Fruit fly (Drosophila melanogaster) whole organism, prepupa: ENCODE measurements around the gene CG43922.

Source experiments
- CG10669 ChIP-seq: fragments of 200-800 bp; sonication (Bioruptor generic); optimal IDR thresholded peaks from 3 replicates; lab custom pipeline; 2018; ENCODE audit warnings: missing biosample characterization, mild to moderate bottlenecking, missing genetic modification characterization, moderate library complexity
- CG11294 ChIP-seq: fragments of 200-800 bp; sonication (Bioruptor generic); IDR thresholded peaks from 2 replicates; pipeline ENCODE4 v1.3.6; 2022; ENCODE audit warnings: missing biosample characterization, missing genetic modification characterization
- CG11762 ChIP-seq: fragments of 200-800 bp; sonication (Bioruptor generic); optimal IDR thresholded peaks from 3 replicates; lab custom pipeline; 2016; ENCODE audit warnings: missing biosample characterization, missing genetic modification characterization; ENCODE audit not compliant: insufficient read depth
- CG1621 ChIP-seq: fragments of 200-800 bp; sonication (Bioruptor generic); optimal IDR thresholded peaks from 3 replicates; lab custom pipeline; 2018; ENCODE audit warnings: missing biosample characterization, mild to moderate bottlenecking, missing genetic modification characterization
- CG16779 ChIP-seq: fragments of 200-800 bp; sonication (Bioruptor generic); optimal IDR thresholded peaks from 3 replicates; lab custom pipeline; 2017; ENCODE audit warnings: missing biosample characterization, mild to moderate bottlenecking, missing genetic modification characterization
- CG3032 ChIP-seq: fragments of 200-800 bp; optimal IDR thresholded peaks from 2 replicates; lab custom pipeline; 2019; ENCODE audit warnings: missing biosample characterization, mild to moderate bottlenecking, missing genetic modification characterization, moderate library complexity
- CG8119 ChIP-seq: fragments of 200-800 bp; sonication (Bioruptor generic); IDR thresholded peaks from 3 replicates; pipeline ENCODE4 v1.3.6; 2022; ENCODE audit warnings: missing biosample characterization, missing genetic modification characterization
- Eip75B ChIP-seq: fragments of 200-800 bp; sonication (Bioruptor generic); optimal IDR thresholded peaks from 3 replicates; lab custom pipeline; 2016; ENCODE audit warnings: missing biosample characterization, missing genetic modification characterization
- Eip78C ChIP-seq: fragments of 200-800 bp; sonication (Bioruptor generic); peaks from one replicate; lab custom pipeline; 2016; ENCODE audit warnings: missing biosample characterization, missing genetic modification characterization
- Hr38 ChIP-seq: sonication (Bioruptor generic); optimal IDR thresholded peaks from 2 replicates; lab custom pipeline; 2016; ENCODE audit warnings: missing biosample characterization, missing genetic modification characterization
- Lpt ChIP-seq: fragments of 200-800 bp; sonication (Bioruptor generic); optimal IDR thresholded peaks from 3 replicates; lab custom pipeline; 2016; ENCODE audit warnings: missing biosample characterization, missing genetic modification characterization
- OdsH ChIP-seq: fragments of 200-800 bp; sonication (Bioruptor generic); optimal IDR thresholded peaks from 3 replicates; lab custom pipeline; 2016; ENCODE audit warnings: missing biosample characterization, missing genetic modification characterization
- Sox102F ChIP-seq: fragments of 200-800 bp; sonication (Bioruptor generic); optimal IDR thresholded peaks from 2 replicates; lab custom pipeline; 2016; ENCODE audit warnings: missing biosample characterization, mild to moderate bottlenecking, missing genetic modification characterization
- acj6 ChIP-seq: fragments of 200-800 bp; sonication (Bioruptor generic); optimal IDR thresholded peaks from 3 replicates; lab custom pipeline; 2016; ENCODE audit warnings: missing biosample characterization, missing genetic modification characterization
- cyc ChIP-seq: fragments of 200-800 bp; sonication (Bioruptor generic); optimal IDR thresholded peaks from 3 replicates; lab custom pipeline; 2016; ENCODE audit warnings: missing biosample characterization, missing genetic modification characterization
- dsx ChIP-seq: fragments of 200-800 bp; optimal IDR thresholded peaks from 3 replicates; lab custom pipeline; 2019; ENCODE audit warnings: missing biosample characterization, mild to moderate bottlenecking, missing genetic modification characterization, moderate library complexity; ENCODE audit not compliant: poor library complexity, severe bottlenecking
- eg ChIP-seq: fragments of 200-800 bp; sonication (Bioruptor generic); IDR thresholded peaks from 3 replicates; pipeline ENCODE4 v1.3.6; 2022; ENCODE audit warnings: missing biosample characterization, missing genetic modification characterization
- ss ChIP-seq, 2 experiments: fragments of 200-800 bp; sonication (Bioruptor generic); optimal IDR thresholded peaks; 2 replicates in 1 of 2; 3 replicates in 1 of 2; lab custom pipeline; 2017 to 2018; ENCODE audit warnings: mild to moderate bottlenecking in 2 of 2, missing biosample characterization in 2 of 2, missing genetic modification characterization in 2 of 2, moderate library complexity in 1 of 2

CG43922 gene

DNA sequence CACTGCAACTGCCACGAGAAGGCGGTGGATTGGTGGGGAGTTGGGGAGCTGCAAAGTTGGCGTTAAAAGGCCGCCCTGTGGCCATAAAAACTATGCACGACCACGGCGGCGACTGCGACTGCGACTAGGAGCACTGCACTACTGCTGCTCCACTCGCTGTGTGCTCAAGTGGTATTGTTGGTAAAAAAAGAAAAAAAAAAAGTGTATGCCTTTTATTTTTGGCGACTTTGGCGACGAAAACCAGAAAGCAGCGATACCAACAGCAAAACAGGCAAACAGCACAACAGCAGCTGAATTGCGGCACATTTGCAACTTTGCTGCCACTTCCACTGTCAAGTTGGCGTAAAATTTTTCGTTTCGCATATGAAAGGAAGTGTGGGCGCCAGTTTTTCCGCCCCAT is 37.2 kb downstream of the CG43922 start (continued):
- TF ChIP-seq dsx (GFP tag; lab: Kevin White, UChicago), result no peak
- TF ChIP-seq OdsH, result no peak
- TF ChIP-seq cyc (GFP tag; lab: Kevin White, UChicago), result no peak

DNA sequence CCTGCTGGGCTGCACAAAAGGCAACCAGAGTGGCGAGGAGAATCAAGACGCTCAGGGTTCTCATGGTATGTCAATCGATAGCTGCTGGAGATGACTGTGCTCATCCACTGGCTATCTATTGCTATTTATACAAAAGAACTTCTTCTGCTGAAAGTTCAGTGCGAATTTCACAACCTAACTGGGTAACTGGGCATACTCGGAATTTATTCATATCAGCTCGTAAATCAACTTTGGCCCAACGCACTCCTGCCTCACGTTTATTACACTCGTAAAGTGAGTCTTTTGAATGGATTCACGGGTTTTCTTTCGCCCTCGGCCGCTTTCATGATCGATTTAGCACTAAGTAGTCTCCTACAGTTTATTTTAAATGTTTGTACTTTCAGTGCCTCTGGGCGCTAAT is 44.2 kb downstream of the CG43922 start, which contains the start of gene CG13983:
Gene CG13983 (minus strand): TSS at position 101 of the 400 bp plus-strand sequence.
- TF ChIP-seq eg (GFP tag; lab: Robert Waterston, UW), result no peak
- no peak for TF ChIP-seq Hr38
- no peak for TF ChIP-seq acj6 (GFP tag; lab: Kevin White, UChicago)
- no peak for TF ChIP-seq Eip75B
- TF ChIP-seq CG8119 (GFP tag; lab: Robert Waterston, UW), result no peak
- no peak for TF ChIP-seq CG11762 (GFP tag; lab: Kevin White, UChicago)
- no peak for TF ChIP-seq CG11294 (GFP tag; lab: Robert Waterston, UW)
- TF ChIP-seq Lpt, result no peak
- TF ChIP-seq CG1621, result no peak
- TF ChIP-seq CG16779 (tag; lab: Kevin White, UChicago), result no peak
- TF ChIP-seq Sox102F (GFP tag; lab: Kevin White, UChicago), result no peak

dm6 chr2L:6259629-6260028 is 48.9 kb downstream of the CG43922 start:
- TF ChIP-seq CG10669, result no peak
- TF ChIP-seq cyc (GFP tag; lab: Kevin White, UChicago), result no peak
- peak; percentile 8 for TF ChIP-seq Eip78C (GFP tag; lab: Kevin White, UChicago)
- TF ChIP-seq CG3032 (tag; lab: Kevin White, UChicago), result no peak
- no peak for TF ChIP-seq ss (GFP tag; optimal IDR thresholded peaks at IDR 0.05; lab: Kevin White, UChicago)
- TF ChIP-seq dsx (GFP tag; lab: Kevin White, UChicago), result peak; percentile 60
